Fruit fly (Drosophila melanogaster) S2 (cell line): ENCODE data around the gene Tsp.

ENCODE experiments used
- CG8478 ChIP-seq: fragments of >200 bp; optimal IDR thresholded peaks from 2 replicates; lab custom pipeline; 2018
- CTCF ChIP-seq, 2 experiments: fragments of >200 bp; optimal IDR thresholded peaks; 2 replicates each; lab custom pipeline; 2018

dm6 chr2L:6700742-6701141 is 8.1 kb downstream of the Tsp start:
- TF ChIP-seq CTCF (optimal IDR thresholded peaks at IDR 0.05; lab: Kevin White, UChicago) (no peak), CG8478 (no peak)
